Worm (Caenorhabditis elegans) whole organism, young adult: ENCODE results near the gene flp-3.

Source experiments
- B0019.2 ChIP-seq: fragments of 200-800 bp; sonication (Bioruptor generic); conservative IDR thresholded peaks from 2 replicates; pipeline ENCODE4 v1.3.6; 2022; ENCODE audit warnings: missing genetic modification reagents, missing genetic modification characterization, missing compliant biosample characterization
- F22D6.2 ChIP-seq: sonication (generic microtip); optimal IDR thresholded peaks from 2 replicates; lab custom pipeline; 2016; ENCODE audit warnings: mild to moderate bottlenecking, missing genetic modification characterization, missing compliant biosample characterization
- F33H1.4 ChIP-seq: fragments of 200-800 bp; sonication (Bioruptor generic); IDR thresholded peaks from 2 replicates; pipeline ENCODE4 v1.3.6; 2022; ENCODE audit warnings: missing genetic modification reagents, missing genetic modification characterization, missing compliant biosample characterization
- F37B4.10 ChIP-seq: fragments of 200-800 bp; sonication (Bioruptor generic); IDR thresholded peaks from 2 replicates; pipeline ENCODE4 v1.3.6; 2022; ENCODE audit warnings: missing genetic modification characterization, missing compliant biosample characterization
- F57C9.4 ChIP-seq: sonication (generic microtip); optimal IDR thresholded peaks from 2 replicates; lab custom pipeline; 2017; ENCODE audit warnings: mild to moderate bottlenecking, missing genetic modification characterization, missing compliant biosample characterization
- K11D2.4 ChIP-seq: fragments of 200-800 bp; sonication (Bioruptor generic); IDR thresholded peaks from 2 replicates; pipeline ENCODE4 v1.3.6; 2022; ENCODE audit warnings: missing genetic modification reagents, missing genetic modification characterization, missing compliant biosample characterization
- K12H6.12 ChIP-seq: fragments of 200-800 bp; sonication (Bioruptor generic); optimal IDR thresholded peaks from 2 replicates; lab custom pipeline; 2018; ENCODE audit warnings: mild to moderate bottlenecking, missing genetic modification characterization, missing compliant biosample characterization
- T07F8.4 ChIP-seq: sonication (generic microtip); optimal IDR thresholded peaks from 2 replicates; lab custom pipeline; 2016; ENCODE audit warnings: mild to moderate bottlenecking, missing genetic modification characterization, moderate library complexity, missing compliant biosample characterization
- T26A5.8 ChIP-seq: sonication (generic microtip); optimal IDR thresholded peaks from 2 replicates; lab custom pipeline; 2016; ENCODE audit warnings: missing genetic modification characterization, missing compliant biosample characterization
- aptf-3 ChIP-seq: fragments of 200-800 bp; sonication (Bioruptor generic); IDR thresholded peaks from 2 replicates; pipeline ENCODE4 v1.3.6; 2022; ENCODE audit warnings: missing genetic modification characterization, missing compliant biosample characterization
- athp-1 ChIP-seq: sonication (generic microtip); optimal IDR thresholded peaks from 2 replicates; lab custom pipeline; 2017; ENCODE audit warnings: mild to moderate bottlenecking, missing genetic modification characterization, missing compliant biosample characterization
- attf-3 ChIP-seq: fragments of 200-800 bp; sonication (Bioruptor generic); conservative IDR thresholded peaks from 2 replicates; pipeline ENCODE4 v1.3.6; 2022; ENCODE audit warnings: missing genetic modification reagents, missing genetic modification characterization, missing compliant biosample characterization
- attf-5 ChIP-seq: fragments of 200-800 bp; sonication (Bioruptor generic); optimal IDR thresholded peaks from 2 replicates; lab custom pipeline; 2018; ENCODE audit warnings: mild to moderate bottlenecking, missing genetic modification characterization, missing compliant biosample characterization
- bed-1 ChIP-seq: fragments of 200-800 bp; sonication (Bioruptor generic); IDR thresholded peaks from 2 replicates; pipeline ENCODE4 v1.3.6; 2022; ENCODE audit warnings: missing genetic modification reagents, missing genetic modification characterization, missing compliant biosample characterization
- bed-2 ChIP-seq: fragments of 200-800 bp; sonication (Bioruptor generic); IDR thresholded peaks from 2 replicates; pipeline ENCODE4 v1.3.6; 2022; ENCODE audit warnings: missing genetic modification reagents, missing genetic modification characterization, missing compliant biosample characterization
- ccch-3 ChIP-seq: fragments of 200-800 bp; sonication (Bioruptor generic); optimal IDR thresholded peaks from 2 replicates; lab custom pipeline; 2018; ENCODE audit warnings: mild to moderate bottlenecking, missing genetic modification characterization, missing compliant biosample characterization
- cebp-2 ChIP-seq: fragments of 200-800 bp; sonication (Bioruptor generic); IDR thresholded peaks from 2 replicates; pipeline ENCODE4 v1.3.6; 2022; ENCODE audit warnings: missing genetic modification characterization, missing compliant biosample characterization
- ceh-27 ChIP-seq: fragments of 200-800 bp; sonication (Bioruptor generic); optimal IDR thresholded peaks from 2 replicates; lab custom pipeline; 2018; ENCODE audit warnings: mild to moderate bottlenecking, missing genetic modification characterization, moderate library complexity, missing compliant biosample characterization
- die-1 ChIP-seq: sonication (generic microtip); optimal IDR thresholded peaks from 2 replicates; lab custom pipeline; 2016; ENCODE audit warnings: missing genotype, mild to moderate bottlenecking, missing genetic modification characterization, missing compliant biosample characterization
- gei-17 ChIP-seq: fragments of 200-800 bp; sonication (Bioruptor generic); optimal IDR thresholded peaks from 2 replicates; lab custom pipeline; 2018; ENCODE audit warnings: mild to moderate bottlenecking, missing genetic modification characterization, missing compliant biosample characterization
- hlh-26 ChIP-seq: fragments of 200-800 bp; sonication (Bioruptor generic); conservative IDR thresholded peaks from 2 replicates; pipeline ENCODE4 v1.3.6; 2022; ENCODE audit warnings: missing genetic modification reagents, missing genetic modification characterization, missing compliant biosample characterization
- hmg-20 ChIP-seq: fragments of 200-800 bp; sonication (Bioruptor generic); IDR thresholded peaks from 2 replicates; pipeline ENCODE4 v1.3.6; 2022; ENCODE audit warnings: missing genetic modification reagents, missing genetic modification characterization, missing compliant biosample characterization
- hrde-1 ChIP-seq: sonication (generic microtip); optimal IDR thresholded peaks from 2 replicates; lab custom pipeline; 2016; ENCODE audit warnings: missing genetic modification characterization, mild to moderate bottlenecking, missing compliant biosample characterization, moderate library complexity, missing genotype, missing genetic modification reagents, borderline replicate concordance
- lsy-27 ChIP-seq: sonication (generic microtip); optimal IDR thresholded peaks from 2 replicates; lab custom pipeline; 2017; ENCODE audit warnings: missing genetic modification characterization, mild to moderate bottlenecking, missing compliant biosample characterization, antibody characterized with exemption, missing genotype, borderline replicate concordance; ENCODE audit not compliant: insufficient read depth
- mcd-1 ChIP-seq: fragments of 200-800 bp; sonication (Bioruptor generic); IDR thresholded peaks from 2 replicates; pipeline ENCODE4 v1.3.6; 2022; ENCODE audit warnings: missing genetic modification reagents, missing genetic modification characterization, missing compliant biosample characterization
- nfyb-1 ChIP-seq: fragments of 200-800 bp; sonication (Bioruptor generic); IDR thresholded peaks from 2 replicates; pipeline ENCODE4 v1.3.6; 2022; ENCODE audit warnings: missing genetic modification reagents, missing genetic modification characterization, missing compliant biosample characterization
- nhr-27 ChIP-seq: fragments of 200-800 bp; sonication (Bioruptor generic); optimal IDR thresholded peaks from 2 replicates; lab custom pipeline; 2018; ENCODE audit warnings: mild to moderate bottlenecking, missing genetic modification characterization, moderate library complexity, missing compliant biosample characterization
- pha-4 ChIP-seq: fragments of 150-350 bp; sonication (generic microtip); optimal IDR thresholded peaks from 2 replicates; lab custom pipeline; 2014; ENCODE audit warnings: missing biosample characterization, missing genetic modification reagents, missing genetic modification characterization
- rcor-1 ChIP-seq: fragments of 200-800 bp; sonication (Bioruptor generic); IDR thresholded peaks from 2 replicates; pipeline ENCODE4 v1.3.6; 2022; ENCODE audit warnings: missing genetic modification reagents, missing genetic modification characterization, missing compliant biosample characterization
- sdz-38 ChIP-seq: sonication (generic microtip); optimal IDR thresholded peaks from 2 replicates; lab custom pipeline; 2016; ENCODE audit warnings: missing genotype, missing genetic modification characterization, missing compliant biosample characterization
- snpc-1.3 ChIP-seq: sonication (generic microtip); optimal IDR thresholded peaks from 2 replicates; lab custom pipeline; 2017; ENCODE audit warnings: missing genetic modification characterization, mild to moderate bottlenecking, missing compliant biosample characterization, antibody characterized with exemption, moderate library complexity, missing genotype, missing genetic modification reagents; ENCODE audit not compliant: insufficient read depth
- snpc-3.4 ChIP-seq: sonication (generic microtip); optimal IDR thresholded peaks from 2 replicates; lab custom pipeline; 2017; ENCODE audit warnings: missing genetic modification characterization, mild to moderate bottlenecking, missing compliant biosample characterization, antibody characterized with exemption, moderate library complexity, missing genotype, missing genetic modification reagents
- sptf-2 ChIP-seq: fragments of 200-800 bp; sonication (Bioruptor generic); optimal IDR thresholded peaks from 2 replicates; lab custom pipeline; 2018; ENCODE audit warnings: mild to moderate bottlenecking, missing genetic modification characterization, missing compliant biosample characterization
- unc-62 ChIP-seq: fragments of 150-350 bp; optimal IDR thresholded peaks from 2 replicates; lab custom pipeline; 2014; ENCODE audit warnings: missing biosample characterization, missing genetic modification reagents, missing genetic modification characterization
- ztf-22 ChIP-seq: fragments of 200-800 bp; sonication (Bioruptor generic); optimal IDR thresholded peaks from 2 replicates; lab custom pipeline; 2018; ENCODE audit warnings: mild to moderate bottlenecking, missing genetic modification characterization, moderate library complexity, missing compliant biosample characterization
- ztf-3 ChIP-seq: fragments of 200-800 bp; sonication (Bioruptor generic); optimal IDR thresholded peaks from 2 replicates; lab custom pipeline; 2018; ENCODE audit warnings: mild to moderate bottlenecking, missing genetic modification characterization, missing compliant biosample characterization

Gene flp-3

DNA sequence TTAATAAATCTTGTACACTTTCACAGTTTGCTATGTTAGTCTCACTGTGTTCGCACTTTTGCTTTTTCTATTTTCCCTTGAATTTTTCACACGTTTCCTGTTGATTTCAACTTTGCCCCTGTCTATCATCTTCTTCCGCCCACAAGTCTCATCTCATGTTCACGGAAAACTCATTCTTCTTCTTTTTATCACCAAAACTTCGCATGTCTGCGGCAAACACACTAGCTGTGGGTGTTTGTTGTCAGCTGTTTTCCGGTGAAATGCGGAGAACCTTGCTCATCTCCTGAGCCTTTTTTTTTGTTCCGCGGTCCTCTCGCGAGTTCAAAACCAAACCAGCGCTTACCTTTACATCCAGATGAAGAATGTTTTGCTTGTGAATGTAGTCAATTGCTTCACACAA is 24.3 kb downstream of the flp-3 start:
- TF ChIP-seq lsy-27 (tag; lab: Kevin White, UChicago) (no peak), bed-1 (GFP tag; lab: Robert Waterston, UW) (no peak), F57C9.4 (tag; lab: Kevin White, UChicago) (no peak), K11D2.4 (0 out of 2 replicates have a peak, but pooled peaks have one; percentile 48), attf-3 (no peak)
- TF ChIP-seq, all 124 proteins: peak for 1

DNA sequence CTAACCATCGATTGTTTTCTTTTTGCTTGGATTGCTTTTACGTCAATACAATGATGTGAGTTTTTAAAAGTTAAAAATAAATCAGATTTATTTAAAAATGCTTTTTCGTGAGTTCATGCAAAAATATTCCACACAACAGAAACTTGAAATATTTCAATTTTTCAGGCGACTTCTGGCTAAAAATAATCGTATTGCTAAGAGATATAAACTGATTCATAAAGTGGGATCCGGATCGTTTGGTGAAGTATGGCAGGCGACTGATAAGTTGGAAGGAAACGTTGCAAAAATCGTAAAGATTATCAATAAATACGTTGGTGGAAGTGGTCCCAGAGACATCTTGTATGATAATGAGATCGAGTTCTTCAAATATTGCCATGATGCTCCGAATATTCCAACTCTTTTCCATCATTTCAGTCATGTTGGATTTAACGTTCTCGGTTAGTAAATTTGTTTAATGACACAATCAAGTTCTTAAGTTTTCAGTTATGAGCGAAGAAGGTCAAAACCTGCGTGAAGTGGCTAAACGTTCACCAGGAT is 32.2 kb downstream of the flp-3 start, which contains the start of gene ZC373.3:
TSS of gene ZC373.3 (plus strand) at position 51 of the 537 bp plus-strand sequence.
- TF ChIP-seq nhr-27 (no peak), unc-62 (GFP tag; lab: Kevin White, UChicago) (no peak), T07F8.4 (tag; lab: Kevin White, UChicago) (no peak), B0019.2 (no peak)

DNA sequence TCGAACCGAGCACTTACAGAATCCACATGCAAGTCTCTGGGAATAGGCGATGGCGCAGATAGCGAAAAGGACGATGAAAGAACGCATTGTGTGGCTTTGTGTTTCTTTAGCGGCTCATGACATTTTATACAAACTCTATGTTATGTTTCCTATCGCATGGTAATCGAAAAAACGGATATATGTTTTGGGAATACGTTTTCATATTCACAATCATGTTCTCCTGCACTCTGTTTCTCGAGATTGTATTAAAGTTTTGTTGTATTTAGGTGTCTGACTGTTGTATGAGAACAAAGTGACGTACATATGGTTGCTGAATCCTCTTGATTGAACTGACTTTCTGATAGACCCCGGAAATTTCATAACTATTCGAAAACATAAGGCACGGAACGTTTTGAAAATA is 34.4 kb downstream of the flp-3 start, which contains the start of gene ZC373.2:
TSS of gene ZC373.2 (minus strand) at position 101 of the 400 bp plus-strand sequence.
- TF ChIP-seq aptf-3 (GFP tag; lab: Robert Waterston, UW) (no peak), attf-5 (no peak), K12H6.12 (no peak), sptf-2 (GFP tag; lab: Kevin White, UChicago) (no peak), bed-2 (no peak), ccch-3 (GFP tag; lab: Kevin White, UChicago) (no peak), gei-17 (GFP tag; lab: Kevin White, UChicago) (no peak), F57C9.4 (tag; lab: Kevin White, UChicago) (no peak), sdz-38 (tag; lab: Kevin White, UChicago) (no peak), F22D6.2 (tag; lab: Kevin White, UChicago) (no peak), mcd-1 (GFP tag; lab: Robert Waterston, UW) (no peak), ztf-3 (GFP tag; lab: Kevin White, UChicago) (no peak), nfyb-1 (GFP tag; lab: Robert Waterston, UW) (no peak), snpc-1.3 (tag; lab: Kevin White, UChicago) (no peak), pha-4 (tag; lab: Kevin White, UChicago) (no peak), hrde-1 (tag; lab: Kevin White, UChicago) (no peak), athp-1 (no peak)

DNA sequence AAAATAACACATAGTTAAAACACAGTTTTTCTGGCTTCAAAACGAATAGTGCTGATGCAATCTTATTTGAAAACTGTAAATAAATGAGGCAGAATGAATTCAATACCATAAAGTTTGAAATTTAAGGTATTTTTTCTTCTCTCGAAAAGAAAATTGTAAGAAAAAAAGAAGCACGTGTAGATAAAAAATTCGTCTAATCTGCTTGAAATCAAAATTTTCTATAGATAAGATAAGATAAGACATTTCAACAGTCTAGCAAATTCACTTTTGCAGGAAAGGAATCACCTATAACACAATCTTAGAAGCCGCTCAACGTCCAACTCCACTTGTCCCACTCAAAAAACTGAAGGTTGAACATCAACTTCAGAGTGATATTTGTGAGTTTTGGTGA is 38.4 kb downstream of the flp-3 start:
- TF ChIP-seq hmg-20 = no peak
- TF ChIP-seq pha-4 (tag; lab: Kevin White, UChicago) = no peak
- TF ChIP-seq ztf-22 (GFP tag; lab: Kevin White, UChicago) = no peak
- no peak for TF ChIP-seq cebp-2 (GFP tag; lab: Robert Waterston, UW)
- no peak for TF ChIP-seq ceh-27 (GFP tag; lab: Kevin White, UChicago)
- no peak for TF ChIP-seq F37B4.10
- no peak for TF ChIP-seq sdz-38 (tag; lab: Kevin White, UChicago)
- TF ChIP-seq T26A5.8 = no peak
- no peak for TF ChIP-seq F33H1.4 (GFP tag; lab: Robert Waterston, UW)
- TF ChIP-seq hlh-26 (GFP tag; lab: Robert Waterston, UW) = no peak
- no peak for TF ChIP-seq hrde-1 (tag; lab: Kevin White, UChicago)
- TF ChIP-seq gei-17 (GFP tag; lab: Kevin White, UChicago) = no peak
- TF ChIP-seq rcor-1 (GFP tag; lab: Robert Waterston, UW) = no peak
- no peak for TF ChIP-seq snpc-1.3 (tag; lab: Kevin White, UChicago)
- TF ChIP-seq die-1 = no peak
- no peak for TF ChIP-seq snpc-3.4
